Worm (Caenorhabditis elegans) whole organism, L4 larva: ENCODE data around the gene sec-16A.1.
A peak's percentile ranks its signal among the peaks of the same experiment; 100 is the strongest.

Experiments
- D1046.2 ChIP-seq: fragments of 200-800 bp; sonication (Bioruptor generic); IDR thresholded peaks from 2 replicates; pipeline ENCODE4 v1.3.6; 2022; ENCODE audit warnings: missing genetic modification characterization, missing compliant biosample characterization
- F10B5.3 ChIP-seq: sonication (generic microtip); optimal IDR thresholded peaks from 2 replicates; lab custom pipeline; 2016; ENCODE audit warnings: mild to moderate bottlenecking, missing genetic modification characterization, missing compliant biosample characterization
- F37D6.2 ChIP-seq: sonication (generic microtip); optimal IDR thresholded peaks from 2 replicates; lab custom pipeline; 2016; ENCODE audit warnings: mild to moderate bottlenecking, missing genetic modification characterization, missing compliant biosample characterization
- F44E2.7 ChIP-seq: fragments of 200-800 bp; sonication (Bioruptor generic); IDR thresholded peaks from 2 replicates; pipeline ENCODE4 v2.1.2; 2022; ENCODE audit warnings: missing genetic modification characterization, missing compliant biosample characterization
- T20F7.1 ChIP-seq: fragments of 200-800 bp; sonication (Bioruptor generic); optimal IDR thresholded peaks from 2 replicates; lab custom pipeline; 2018; ENCODE audit warnings: mild to moderate bottlenecking, missing genetic modification characterization, missing compliant biosample characterization
- T26A8.4 ChIP-seq: fragments of 200-800 bp; sonication (Bioruptor generic); IDR thresholded peaks from 2 replicates; pipeline ENCODE4 v1.3.6; 2022; ENCODE audit warnings: missing genetic modification characterization, missing compliant biosample characterization
- Y48G9A.11 ChIP-seq: fragments of 200-800 bp; sonication (Bioruptor generic); IDR thresholded peaks from 2 replicates; pipeline ENCODE4 v1.3.6; 2022; ENCODE audit warnings: missing genetic modification reagents, missing genetic modification characterization, missing compliant biosample characterization
- Y5F2A.4 ChIP-seq: fragments of 200-800 bp; sonication (Bioruptor generic); optimal IDR thresholded peaks from 2 replicates; lab custom pipeline; 2018; ENCODE audit warnings: mild to moderate bottlenecking, missing genetic modification characterization, missing compliant biosample characterization
- ama-1 ChIP-seq: fragments of 150-350 bp; optimal IDR thresholded peaks from 2 replicates; lab custom pipeline; 2014; ENCODE audit warnings: inconsistent platforms, mixed read lengths
- arid-1 ChIP-seq: fragments of 200-800 bp; sonication (Bioruptor generic); conservative IDR thresholded peaks from 2 replicates; pipeline ENCODE4 v1.3.6; 2022; ENCODE audit warnings: missing genetic modification reagents, missing genetic modification characterization, missing compliant biosample characterization
- attf-4 ChIP-seq: sonication (generic microtip); optimal IDR thresholded peaks from 3 replicates; lab custom pipeline; 2017; ENCODE audit warnings: missing biosample characterization, missing genetic modification characterization
- ceh-20 ChIP-seq: fragments of 200-800 bp; sonication (Bioruptor generic); IDR thresholded peaks from 2 replicates; pipeline ENCODE4 v1.3.6; 2022; ENCODE audit warnings: missing genetic modification reagents, missing genetic modification characterization, missing compliant biosample characterization
- ceh-44 ChIP-seq: fragments of 200-800 bp; sonication (Bioruptor generic); IDR thresholded peaks from 2 replicates; pipeline ENCODE4 v1.3.6; 2022; ENCODE audit warnings: missing genetic modification reagents, missing genetic modification characterization, missing compliant biosample characterization
- ceh-62 ChIP-seq: sonication (generic microtip); optimal IDR thresholded peaks from 2 replicates; lab custom pipeline; 2017; ENCODE audit warnings: missing biosample characterization, missing genetic modification characterization
- ctbp-1 ChIP-seq: fragments of 200-800 bp; sonication (Bioruptor generic); IDR thresholded peaks from 2 replicates; pipeline ENCODE4 v1.3.6; 2022; ENCODE audit warnings: missing genetic modification reagents, missing genetic modification characterization, missing compliant biosample characterization
- daf-12 ChIP-seq: fragments of 150-350 bp; optimal IDR thresholded peaks from 2 replicates; lab custom pipeline; 2014; ENCODE audit warnings: missing biosample characterization, missing genetic modification reagents, missing genetic modification characterization
- daf-16 ChIP-seq, 3 experiments: sonication (generic microtip); optimal IDR thresholded peaks; 2 replicates each; lab custom pipeline; 2016 to 2017; ENCODE audit warnings: missing genetic modification characterization in 3 of 3, missing genetic modification reagents in 3 of 3, mild to moderate bottlenecking in 2 of 3, missing compliant biosample characterization in 2 of 3, missing biosample characterization in 1 of 3, moderate library complexity in 1 of 3
- dmd-6 ChIP-seq: fragments of 200-800 bp; sonication (Bioruptor generic); IDR thresholded peaks from 2 replicates; pipeline ENCODE4 v1.3.6; 2022; ENCODE audit warnings: missing genetic modification reagents, missing genetic modification characterization, missing compliant biosample characterization
- dmd-8 ChIP-seq: fragments of 200-800 bp; sonication (Bioruptor generic); IDR thresholded peaks from 2 replicates; pipeline ENCODE4 v1.3.6; 2022; ENCODE audit warnings: missing genetic modification characterization, missing compliant biosample characterization
- dpl-1 ChIP-seq: fragments of 150-350 bp; optimal IDR thresholded peaks from 2 replicates; lab custom pipeline; 2014; ENCODE audit warnings: missing biosample characterization, missing genetic modification reagents, missing genetic modification characterization
- egl-43 ChIP-seq: fragments of 200-800 bp; sonication (Bioruptor generic); IDR thresholded peaks from 2 replicates; pipeline ENCODE4 v1.3.6; 2022; ENCODE audit warnings: missing genetic modification reagents, missing genetic modification characterization, missing compliant biosample characterization
- fos-1 ChIP-seq: fragments of 150-350 bp; optimal IDR thresholded peaks from 2 replicates; lab custom pipeline; 2014; ENCODE audit warnings: missing biosample characterization, missing genetic modification characterization
- hlh-11 ChIP-seq: fragments of 200-800 bp; sonication (Bioruptor generic); optimal IDR thresholded peaks from 2 replicates; lab custom pipeline; 2018; ENCODE audit warnings: mild to moderate bottlenecking, missing genetic modification characterization, missing compliant biosample characterization
- hmg-1.1 ChIP-seq: fragments of 200-800 bp; sonication (Bioruptor generic); IDR thresholded peaks from 2 replicates; pipeline ENCODE4 v1.3.6; 2022; ENCODE audit warnings: missing genetic modification reagents, missing genetic modification characterization, missing compliant biosample characterization
- lim-7 ChIP-seq: fragments of 200-800 bp; sonication (Bioruptor generic); IDR thresholded peaks from 2 replicates; pipeline ENCODE4 v1.3.6; 2022; ENCODE audit warnings: missing genetic modification characterization, missing compliant biosample characterization
- lin-1 ChIP-seq: fragments of 200-800 bp; sonication (Bioruptor generic); IDR thresholded peaks from 2 replicates; pipeline ENCODE4 v1.3.6; 2022; ENCODE audit warnings: missing genetic modification reagents, missing genetic modification characterization, missing compliant biosample characterization
- lin-15B ChIP-seq: fragments of 150-350 bp; sonication (generic microtip); optimal IDR thresholded peaks from 3 replicates; lab custom pipeline; 2014; ENCODE audit warnings: missing biosample characterization, missing genetic modification characterization
- lin-38 ChIP-seq: fragments of 200-800 bp; sonication (Bioruptor generic); IDR thresholded peaks from 2 replicates; pipeline ENCODE4 v1.3.6; 2022; ENCODE audit warnings: missing genetic modification reagents, missing genetic modification characterization, missing compliant biosample characterization
- lir-3 ChIP-seq: sonication (generic microtip); optimal IDR thresholded peaks from 2 replicates; lab custom pipeline; 2016; ENCODE audit warnings: mild to moderate bottlenecking, missing genetic modification characterization, missing compliant biosample characterization
- lsy-2 ChIP-seq, 2 experiments: fragments of 150-350 bp in 1 of 2; sonication (generic microtip) in 1 of 2; optimal IDR thresholded peaks; 2 replicates each; lab custom pipeline; 2014 to 2017; ENCODE audit warnings: missing biosample characterization in 2 of 2, missing genetic modification characterization in 2 of 2
- madf-5 ChIP-seq, 2 experiments: fragments of 200-800 bp; sonication (Bioruptor generic); IDR thresholded peaks; 2 replicates each; pipeline ENCODE4 v1.3.6; 2022; ENCODE audit warnings: missing compliant biosample characterization in 2 of 2, missing genetic modification characterization in 2 of 2
- mes-2 ChIP-seq: sonication (generic microtip); optimal IDR thresholded peaks from 2 replicates; lab custom pipeline; 2016; ENCODE audit warnings: missing genotype, mild to moderate bottlenecking, missing genetic modification characterization, missing compliant biosample characterization; ENCODE audit not compliant: poor library complexity, severe bottlenecking
- mxl-2 ChIP-seq: fragments of 200-800 bp; sonication (Bioruptor generic); conservative IDR thresholded peaks from 2 replicates; pipeline ENCODE4 v1.3.6; 2022; ENCODE audit warnings: missing genetic modification reagents, missing genetic modification characterization, missing compliant biosample characterization
- mxl-3 ChIP-seq: fragments of 200-800 bp; sonication (Bioruptor generic); optimal IDR thresholded peaks from 2 replicates; lab custom pipeline; 2018; ENCODE audit warnings: mild to moderate bottlenecking, missing genetic modification characterization, missing compliant biosample characterization
- nhr-10 ChIP-seq: fragments of 150-350 bp; optimal IDR thresholded peaks from 2 replicates; lab custom pipeline; 2014; ENCODE audit warnings: missing biosample characterization, missing genetic modification characterization
- nhr-102 ChIP-seq: sonication (generic microtip); optimal IDR thresholded peaks from 2 replicates; lab custom pipeline; 2016; ENCODE audit warnings: mild to moderate bottlenecking, missing genetic modification characterization, moderate library complexity, missing compliant biosample characterization
- nhr-111 ChIP-seq: fragments of 200-800 bp; sonication (Bioruptor generic); optimal IDR thresholded peaks from 2 replicates; lab custom pipeline; 2018; ENCODE audit warnings: mild to moderate bottlenecking, missing genetic modification characterization, missing compliant biosample characterization
- nhr-237 ChIP-seq: sonication (generic microtip); optimal IDR thresholded peaks from 2 replicates; lab custom pipeline; 2017; ENCODE audit warnings: missing biosample characterization, missing genetic modification characterization
- nhr-48 ChIP-seq: sonication (generic microtip); optimal IDR thresholded peaks from 2 replicates; lab custom pipeline; 2016; ENCODE audit warnings: mild to moderate bottlenecking, missing genetic modification characterization, missing compliant biosample characterization
- nhr-76 ChIP-seq: fragments of 150-350 bp; optimal IDR thresholded peaks from 2 replicates; lab custom pipeline; 2014; ENCODE audit warnings: missing biosample characterization, missing genetic modification characterization
- php-3 ChIP-seq: fragments of 200-800 bp; sonication (Bioruptor generic); IDR thresholded peaks from 2 replicates; pipeline ENCODE4 v1.3.6; 2022; ENCODE audit warnings: missing genetic modification reagents, missing genetic modification characterization, missing compliant biosample characterization
- pqm-1 ChIP-seq: sonication (generic microtip); optimal IDR thresholded peaks from 2 replicates; lab custom pipeline; 2017; ENCODE audit warnings: missing biosample characterization, missing genetic modification characterization
- sdz-12 ChIP-seq: fragments of 200-800 bp; sonication (Bioruptor generic); optimal IDR thresholded peaks from 2 replicates; lab custom pipeline; 2018; ENCODE audit warnings: mild to moderate bottlenecking, missing genetic modification characterization, missing compliant biosample characterization
- snpc-4 ChIP-seq: fragments of 150-350 bp; optimal IDR thresholded peaks from 2 replicates; lab custom pipeline; 2014; ENCODE audit warnings: missing biosample characterization, missing genetic modification characterization
- tra-1 ChIP-seq: fragments of 200-800 bp; sonication (Bioruptor generic); IDR thresholded peaks from 2 replicates; pipeline ENCODE4 v1.3.6; 2022; ENCODE audit warnings: missing genetic modification reagents, missing genetic modification characterization, missing compliant biosample characterization
- unc-130 ChIP-seq: sonication (generic microtip); optimal IDR thresholded peaks from 2 replicates; lab custom pipeline; 2016; ENCODE audit warnings: missing genetic modification reagents, missing genetic modification characterization, missing compliant biosample characterization
- unc-62 ChIP-seq, 3 experiments: fragments of 150-350 bp in 1 of 3; sonication (generic microtip); optimal IDR thresholded peaks in 2 of 3; peaks in 1 of 3; 1 replicate in 1 of 3; 2 replicates in 2 of 3; lab custom pipeline; 2014 to 2017; ENCODE audit warnings: missing biosample characterization in 3 of 3, missing genetic modification characterization in 3 of 3, missing genetic modification reagents in 3 of 3, missing genotype in 1 of 3
- vab-7 ChIP-seq: fragments of 200-800 bp; sonication (Bioruptor generic); IDR thresholded peaks from 2 replicates; pipeline ENCODE4 v1.3.6; 2022; ENCODE audit warnings: missing genetic modification reagents, missing genetic modification characterization, missing compliant biosample characterization
- zfp-2 ChIP-seq: sonication (generic microtip); optimal IDR thresholded peaks from 2 replicates; lab custom pipeline; 2016; ENCODE audit warnings: mild to moderate bottlenecking, missing genetic modification characterization, missing compliant biosample characterization
- zfp-3 ChIP-seq: fragments of 200-800 bp; sonication (Bioruptor generic); conservative IDR thresholded peaks from 2 replicates; pipeline ENCODE4 v1.3.6; 2022; ENCODE audit warnings: missing genetic modification reagents, missing genetic modification characterization, missing compliant biosample characterization
- zip-2 ChIP-seq: fragments of 150-350 bp; optimal IDR thresholded peaks from 2 replicates; lab custom pipeline; 2014; ENCODE audit warnings: missing biosample characterization, missing genetic modification characterization

sec-16A.1 gene

DNA sequence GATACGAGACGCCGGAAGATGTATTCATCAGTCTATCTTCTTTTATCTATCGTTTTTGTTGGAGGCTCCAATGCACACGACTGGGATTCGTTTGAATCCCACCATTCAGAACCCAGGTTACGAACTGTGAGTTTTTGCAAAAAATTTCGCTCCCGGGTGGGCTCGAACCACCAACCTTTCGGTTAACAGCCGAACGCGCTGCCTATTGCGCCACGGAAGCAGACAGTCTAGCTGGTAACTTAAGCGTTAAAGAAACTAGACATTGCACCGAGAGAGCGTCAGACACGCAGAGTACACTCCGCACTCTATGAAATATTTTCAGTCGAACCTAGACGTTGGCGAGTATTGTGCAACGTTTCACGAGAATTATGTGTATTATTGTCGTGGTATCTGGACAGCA lies 21.6 kb upstream of the sec-16A.1 start:
- TF ChIP-seq daf-16 (GFP tag; optimal IDR thresholded peaks at IDR 0.05; lab: Kevin White, UChicago) (peak in 1 of 2 experiments; percentile 59), daf-16 (tag; optimal IDR thresholded peaks at IDR 0.05; lab: Kevin White, UChicago) (no peak), mxl-3 (GFP tag; lab: Kevin White, UChicago) (peak; percentile 0), egl-43 (GFP tag; lab: Robert Waterston, UW) (peak; percentile 95), vab-7 (GFP tag; lab: Robert Waterston, UW) (peak; percentile 90), T26A8.4 (GFP tag; lab: Robert Waterston, UW) (peak; percentile 74), nhr-10 (tag; lab: Kevin White, UChicago) (no peak), daf-12 (tag; lab: Kevin White, UChicago) (no peak), unc-130 (GFP tag; lab: Kevin White, UChicago) (peak; percentile 57), ceh-62 (tag; lab: Kevin White, UChicago) (no peak), nhr-76 (tag; lab: Kevin White, UChicago) (no peak), unc-62 (GFP tag; optimal IDR thresholded peaks at IDR 0.05 in 1 of 2; lab: Kevin White, UChicago) (peak in 1 of 2 experiments; percentile 92), unc-62 (tag; optimal IDR thresholded peaks at IDR 0.05; lab: Kevin White, UChicago) (no peak), zfp-2 (tag; lab: Kevin White, UChicago) (no peak), F44E2.7 (GFP tag; lab: Robert Waterston, UW) (0 out of 2 replicates have a peak, but pooled peaks have one; percentile 71), nhr-102 (peak; percentile 37), attf-4 (tag; lab: Kevin White, UChicago) (no peak), F37D6.2 (no peak), nhr-48 (peak; percentile 23), pqm-1 (tag; lab: Kevin White, UChicago) (no peak), D1046.2 (GFP tag; lab: Robert Waterston, UW) (peak; percentile 76), dpl-1 (GFP tag; lab: Kevin White, UChicago) (peak; percentile 1), hmg-1.1 (peak; percentile 70), mxl-2 (GFP tag; lab: Robert Waterston, UW) (0 out of 2 replicates have a peak, but pooled peaks have one; percentile 35), Y5F2A.4 (GFP tag; lab: Kevin White, UChicago) (peak; percentile 26), lin-1 (GFP tag; lab: Robert Waterston, UW) (0 out of 2 replicates have a peak, but pooled peaks have one; percentile 16), ama-1 (lab: Kevin White, UChicago) (no peak), lim-7 (GFP tag; lab: Robert Waterston, UW) (peak; percentile 95), php-3 (GFP tag; lab: Robert Waterston, UW) (no peak), lsy-2 (tag; optimal IDR thresholded peaks at IDR 0.05; lab: Kevin White, UChicago) (no peak), madf-5 (GFP tag; IDR thresholded peaks at IDR 0.05; lab: Robert Waterston, UW) (peak in 1 of 2 experiments; percentile 88; a peak in 2 of 4 replicates), ceh-44 (GFP tag; lab: Robert Waterston, UW) (peak; percentile 91), fos-1 (tag; lab: Kevin White, UChicago) (no peak), Y48G9A.11 (GFP tag; lab: Robert Waterston, UW) (peak; percentile 82), F10B5.3 (tag; lab: Kevin White, UChicago) (no peak), zip-2 (peak; percentile 35), mes-2 (tag; lab: Kevin White, UChicago) (peak; percentile 73), ceh-20 (peak; percentile 38), nhr-237 (tag; lab: Kevin White, UChicago) (no peak), ctbp-1 (GFP tag; lab: Robert Waterston, UW) (peak; percentile 68), nhr-111 (GFP tag; lab: Kevin White, UChicago) (peak; percentile 59), zfp-3 (no peak), snpc-4 (peak; percentile 22), tra-1 (peak; percentile 73), T20F7.1 (GFP tag; lab: Kevin White, UChicago) (peak; percentile 35), arid-1 (GFP tag; lab: Robert Waterston, UW) (peak; percentile 75), hlh-11 (tag; lab: Kevin White, UChicago) (peak; percentile 43), lir-3 (tag; lab: Kevin White, UChicago) (no peak), sdz-12 (GFP tag; lab: Kevin White, UChicago) (no peak), lin-15B (no peak), dmd-6 (GFP tag; lab: Robert Waterston, UW) (peak; percentile 59), lin-38 (GFP tag; lab: Robert Waterston, UW) (peak; percentile 84), dmd-8 (GFP tag; lab: Robert Waterston, UW) (peak; percentile 74)
